Worm (Caenorhabditis elegans): Measurements from ENCODE around the gene abcf-3.

- TF ChIP-seq nhr-6 (tag; optimal IDR thresholded peaks at IDR 0.05) = no peak
- no peak for TF ChIP-seq lin-39 (tag; optimal IDR thresholded peaks at IDR 0.05)
- no peak for TF ChIP-seq ztf-11 (tag; optimal IDR thresholded peaks at IDR 0.05)
- no peak for TF ChIP-seq Y55F3AM.14 (GFP tag; optimal IDR thresholded peaks at IDR 0.05)
- TF ChIP-seq mab-5 (tag; optimal IDR thresholded peaks at IDR 0.05) = no peak
Measured at ce11 chrIII:6158642-6159475, 14.3 kb upstream of the abcf-3 start, which contains the start of gene nfm-1.

All from whole organism, L2 larva.